Fruit fly (Drosophila melanogaster): ENCODE measurements around the gene CAHbeta.

CAHbeta gene

dm6 chr3R:9010695-9011094 lies 30.0 kb downstream of the CAHbeta start:
- no peak for TF ChIP-seq noc (tag; optimal IDR thresholded peaks at IDR 0.05)

DNA sequence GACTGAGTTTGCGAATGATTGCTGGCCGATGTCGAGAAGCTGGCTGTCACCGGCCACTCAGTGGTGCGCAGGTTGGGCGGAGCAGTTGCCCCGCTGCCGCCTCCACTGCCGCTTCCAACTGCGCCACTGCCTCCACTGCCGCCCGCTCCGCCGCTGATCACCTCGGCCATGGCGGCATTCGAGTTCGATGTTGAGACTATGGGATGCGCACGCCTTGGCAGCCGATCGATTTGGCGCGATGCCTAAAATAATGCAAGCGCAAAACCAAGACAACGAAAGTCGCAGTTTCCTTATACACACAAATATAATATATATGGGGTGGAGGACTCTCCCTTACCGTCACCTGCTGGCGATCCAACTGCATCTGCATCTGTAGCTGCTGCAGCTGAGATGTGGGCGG lies 31.0 kb downstream of the CAHbeta start:
- TF ChIP-seq noc (tag; optimal IDR thresholded peaks at IDR 0.05): no peak

- TF ChIP-seq noc (tag; optimal IDR thresholded peaks at IDR 0.05): peak; percentile 75
These were observed 33.2 kb downstream of the CAHbeta start for dm6 chr3R:9013765-9014380.

DNA sequence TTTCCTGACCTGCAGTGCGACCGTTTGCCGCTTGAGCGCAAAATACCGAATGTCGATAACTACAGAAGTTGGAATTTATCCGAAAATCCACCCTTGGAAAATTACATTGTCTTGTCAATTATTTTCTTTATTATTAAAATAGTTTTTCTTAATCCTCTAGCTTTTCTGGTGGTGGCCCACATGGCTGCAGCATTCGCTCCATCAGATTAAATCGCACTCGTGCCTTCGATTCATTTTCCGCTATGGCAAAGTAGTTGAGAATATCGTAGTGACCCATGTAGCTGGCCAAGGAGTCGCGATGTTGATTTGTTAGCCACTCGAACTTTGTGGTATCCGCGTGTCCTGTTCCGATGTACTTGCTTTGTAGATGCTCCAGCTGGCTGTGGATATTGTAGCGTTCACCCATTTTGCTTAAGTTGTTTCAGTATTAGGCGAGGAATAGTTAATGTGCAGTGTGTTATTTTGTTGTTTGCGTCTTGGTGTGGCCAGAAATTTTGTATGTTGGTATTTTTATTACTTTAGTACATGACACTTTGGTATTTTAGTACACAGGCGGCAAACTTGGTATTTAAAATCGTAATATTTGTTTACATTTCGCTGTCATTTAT lies 34.3 kb downstream of the CAHbeta start, which contains the start of the genes Kcmf1, Sf3b5 and CG11986:
Kcmf1 (minus strand) TSS at position 51 of the 608 bp plus-strand sequence.
Sf3b5 (minus strand) TSS at position 483 of the 608 bp plus-strand sequence.
CG11986 (plus strand) TSS at position 588 of the 608 bp plus-strand sequence.
- no peak for TF ChIP-seq noc (tag; optimal IDR thresholded peaks at IDR 0.05)

DNA sequence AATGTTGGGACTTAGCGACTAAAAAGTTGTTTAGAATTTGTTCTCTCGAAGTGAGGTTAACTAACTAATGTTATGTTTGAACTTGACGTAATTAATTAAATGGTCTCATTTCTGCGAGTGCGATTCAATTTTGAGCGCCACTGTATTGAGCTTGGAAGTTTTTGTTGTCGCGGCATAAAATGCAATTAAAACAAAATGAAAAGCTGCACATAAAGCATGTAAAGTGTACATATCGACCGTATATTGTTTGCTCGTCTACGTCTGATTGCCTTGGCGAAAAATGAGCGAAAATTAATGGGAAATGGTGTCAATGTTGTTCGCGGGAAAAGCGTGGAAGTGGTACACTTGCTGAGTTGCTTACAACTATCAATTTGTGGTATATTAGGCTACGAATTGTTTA lies 36.2 kb downstream of the CAHbeta start:
- TF ChIP-seq noc (tag; optimal IDR thresholded peaks at IDR 0.05): no peak

dm6 chr3R:9019689-9020138 lies 39.1 kb downstream of the CAHbeta start, which contains the start of gene tgo:
TSS of gene tgo (minus strand) at chr3R:9020022.
- peak; percentile 41 for TF ChIP-seq noc (tag; optimal IDR thresholded peaks at IDR 0.05)

- no peak for TF ChIP-seq noc (tag; optimal IDR thresholded peaks at IDR 0.05)
These were observed 43.3 kb downstream of the CAHbeta start for dm6 chr3R:9023934-9024333.

DNA sequence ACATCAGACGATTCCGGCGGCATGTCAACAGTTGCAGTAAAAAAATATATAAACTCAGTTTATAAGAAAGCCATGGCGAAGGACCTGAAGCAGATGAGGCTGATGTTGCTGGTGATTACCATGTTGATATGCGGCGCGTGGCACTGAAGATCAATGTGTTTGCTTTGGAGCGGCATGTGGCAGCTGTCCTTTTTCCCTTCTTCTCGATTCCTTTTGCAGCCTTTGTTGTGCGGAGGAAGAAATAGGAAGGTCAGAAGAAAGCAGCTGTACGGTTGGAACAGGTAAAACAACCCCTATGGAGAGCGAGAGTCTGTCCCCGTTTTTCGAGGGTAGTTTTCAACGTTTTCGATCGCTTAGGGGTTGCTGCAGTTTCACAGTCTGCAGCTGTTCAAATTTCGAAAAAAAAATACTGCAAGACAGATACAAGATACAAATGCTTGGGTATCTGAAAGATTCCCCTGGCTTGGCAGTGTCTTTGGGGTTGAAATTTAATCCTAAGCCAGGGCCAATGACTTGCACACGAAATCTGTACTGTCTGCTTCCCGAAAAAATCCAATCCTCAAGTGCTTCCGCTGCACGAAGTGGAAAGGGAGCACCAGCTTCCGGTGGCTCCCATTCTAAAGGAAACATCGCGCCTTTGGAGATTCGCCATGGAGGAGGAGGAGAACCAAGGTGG lies 44.3 kb downstream of the CAHbeta start:
- no peak for TF ChIP-seq noc (tag; optimal IDR thresholded peaks at IDR 0.05)

DNA sequence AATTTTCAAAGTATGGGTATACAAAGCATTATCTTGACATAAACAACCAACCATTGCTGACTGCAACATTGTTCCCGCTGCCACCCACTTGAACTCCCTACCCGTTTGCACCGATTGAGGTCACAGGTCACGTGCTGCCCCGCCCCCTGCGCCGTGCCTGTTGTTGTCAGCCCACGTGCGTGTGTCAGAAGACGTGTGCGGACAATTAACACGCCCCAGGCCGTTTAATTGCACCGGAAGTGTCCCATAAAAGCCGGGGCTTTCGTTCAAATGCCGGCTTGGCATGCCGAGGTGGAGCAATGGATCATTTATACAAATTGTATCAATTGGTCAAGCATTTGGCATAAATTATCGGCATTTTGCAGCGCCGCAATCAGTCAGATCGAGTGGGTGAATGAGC lies 46.4 kb downstream of the CAHbeta start:
- no peak for TF ChIP-seq noc (tag; optimal IDR thresholded peaks at IDR 0.05)

dm6 chr3R:9028690-9029089 lies 48.0 kb downstream of the CAHbeta start:
- TF ChIP-seq noc (tag; optimal IDR thresholded peaks at IDR 0.05): no peak

- no peak for TF ChIP-seq noc (tag; optimal IDR thresholded peaks at IDR 0.05)
These were observed 48.8 kb downstream of the CAHbeta start for dm6 chr3R:9029411-9029810.

dm6 chr3R:9030006-9030749 lies 49.5 kb downstream of the CAHbeta start:
- TF ChIP-seq noc (tag; optimal IDR thresholded peaks at IDR 0.05): no peak

dm6 chr3R:9030750-9031128 lies 50.1 kb downstream of the CAHbeta start:
- TF ChIP-seq noc (tag; optimal IDR thresholded peaks at IDR 0.05): no peak

- TF ChIP-seq noc (tag; optimal IDR thresholded peaks at IDR 0.05): peak; percentile 85
These were observed 51.2 kb downstream of the CAHbeta start for dm6 chr3R:9031797-9032418.

Data from whole organism, larva.